Worm (Caenorhabditis elegans) whole organism, L2 larva: Measurements from ENCODE around the gene Y41C4A.22.

Experiments used
- C34F6.9 ChIP-seq: fragments of 150-350 bp; optimal IDR thresholded peaks from 2 replicates; lab custom pipeline; 2014; ENCODE audit warnings: missing biosample characterization, missing genetic modification characterization
- R02D3.7 ChIP-seq: fragments of 150-350 bp; optimal IDR thresholded peaks from 2 replicates; lab custom pipeline; 2014; ENCODE audit warnings: missing biosample characterization, missing genetic modification characterization
- Y55F3AM.14 ChIP-seq: fragments of 200-800 bp; sonication (Bioruptor generic); optimal IDR thresholded peaks from 2 replicates; lab custom pipeline; 2018; ENCODE audit warnings: mild to moderate bottlenecking, missing genetic modification characterization, missing compliant biosample characterization
- alr-1 ChIP-seq: fragments of 150-350 bp; optimal IDR thresholded peaks from 2 replicates; lab custom pipeline; 2014; ENCODE audit warnings: missing biosample characterization, missing genetic modification characterization
- aly-2 ChIP-seq: fragments of 150-350 bp; optimal IDR thresholded peaks from 2 replicates; lab custom pipeline; 2014; ENCODE audit warnings: missing biosample characterization, missing genetic modification characterization
- blmp-1 ChIP-seq: sonication (generic microtip); optimal IDR thresholded peaks from 2 replicates; lab custom pipeline; 2017; ENCODE audit warnings: missing genetic modification characterization, mild to moderate bottlenecking, missing compliant biosample characterization, antibody characterized with exemption, moderate library complexity; ENCODE audit not compliant: insufficient read depth
- ceh-16 ChIP-seq: fragments of 150-350 bp; optimal IDR thresholded peaks from 2 replicates; lab custom pipeline; 2014; ENCODE audit warnings: missing biosample characterization, missing genetic modification characterization
- ceh-82 ChIP-seq: fragments of 150-350 bp; optimal IDR thresholded peaks from 2 replicates; lab custom pipeline; 2014; ENCODE audit warnings: missing biosample characterization, missing genetic modification characterization
- crh-2 ChIP-seq: sonication (generic microtip); optimal IDR thresholded peaks from 2 replicates; lab custom pipeline; 2017; ENCODE audit warnings: missing biosample characterization, missing genetic modification characterization
- dmd-4 ChIP-seq: sonication (generic microtip); optimal IDR thresholded peaks from 2 replicates; lab custom pipeline; 2017; ENCODE audit warnings: missing biosample characterization, missing genetic modification characterization
- egl-27 ChIP-seq: sonication (generic microtip); optimal IDR thresholded peaks from 3 replicates; lab custom pipeline; 2017; ENCODE audit warnings: missing biosample characterization, missing genetic modification reagents, missing genetic modification characterization
- elt-1 ChIP-seq: fragments of 150-350 bp; optimal IDR thresholded peaks from 2 replicates; lab custom pipeline; 2014; ENCODE audit warnings: missing biosample characterization, missing genetic modification characterization
- elt-3 ChIP-seq: sonication (generic microtip); optimal IDR thresholded peaks from 2 replicates; lab custom pipeline; 2017; ENCODE audit warnings: missing biosample characterization, missing genetic modification characterization
- fos-1 ChIP-seq: fragments of 150-350 bp; optimal IDR thresholded peaks from 2 replicates; lab custom pipeline; 2014; ENCODE audit warnings: missing biosample characterization, missing genetic modification characterization
- gmeb-1 ChIP-seq: fragments of 150-350 bp; optimal IDR thresholded peaks from 2 replicates; lab custom pipeline; 2014; ENCODE audit warnings: missing biosample characterization, missing genetic modification characterization
- lin-11 ChIP-seq: fragments of 150-350 bp; sonication (generic microtip); optimal IDR thresholded peaks from 2 replicates; lab custom pipeline; 2014; ENCODE audit warnings: missing biosample characterization, missing genetic modification characterization, inconsistent platforms, mixed read lengths
- lin-13 ChIP-seq: fragments of 150-350 bp; optimal IDR thresholded peaks from 2 replicates; lab custom pipeline; 2014; ENCODE audit warnings: missing biosample characterization, missing genetic modification reagents, missing genetic modification characterization
- lin-39 ChIP-seq: fragments of 150-350 bp; optimal IDR thresholded peaks from 2 replicates; lab custom pipeline; 2014; ENCODE audit warnings: missing biosample characterization, missing genetic modification reagents, missing genetic modification characterization
- lsy-2 ChIP-seq, 2 experiments: fragments of 150-350 bp in 1 of 2; sonication (generic microtip) in 1 of 2; optimal IDR thresholded peaks; 2 replicates each; lab custom pipeline; 2014 to 2017; ENCODE audit warnings: missing biosample characterization in 2 of 2, missing genetic modification characterization in 2 of 2
- mab-5 ChIP-seq: fragments of 150-350 bp; optimal IDR thresholded peaks from 2 replicates; lab custom pipeline; 2014; ENCODE audit warnings: missing biosample characterization, missing genetic modification characterization
- mdl-1 ChIP-seq, 2 experiments: fragments of 150-350 bp in 1 of 2; sonication (generic microtip) in 1 of 2; optimal IDR thresholded peaks; 2 replicates each; lab custom pipeline; 2017; ENCODE audit warnings: missing biosample characterization in 2 of 2, missing genetic modification characterization in 2 of 2
- nhr-11 ChIP-seq: fragments of 150-350 bp; optimal IDR thresholded peaks from 2 replicates; lab custom pipeline; 2014; ENCODE audit warnings: missing biosample characterization, missing genetic modification characterization
- nhr-12 ChIP-seq: fragments of 150-350 bp; optimal IDR thresholded peaks from 2 replicates; lab custom pipeline; 2014; ENCODE audit warnings: missing biosample characterization, missing genetic modification characterization
- nhr-129 ChIP-seq: fragments of 150-350 bp; optimal IDR thresholded peaks from 2 replicates; lab custom pipeline; 2014; ENCODE audit warnings: missing biosample characterization, missing genetic modification characterization
- nhr-21 ChIP-seq: fragments of 150-350 bp; optimal IDR thresholded peaks from 2 replicates; lab custom pipeline; 2014; ENCODE audit warnings: missing biosample characterization, missing genetic modification characterization
- nhr-23 ChIP-seq: fragments of 150-350 bp; optimal IDR thresholded peaks from 2 replicates; lab custom pipeline; 2014; ENCODE audit warnings: missing biosample characterization, missing genetic modification reagents, missing genetic modification characterization
- nhr-237 ChIP-seq: fragments of 150-350 bp; optimal IDR thresholded peaks from 2 replicates; lab custom pipeline; 2014; ENCODE audit warnings: missing biosample characterization, missing genetic modification characterization
- nhr-25 ChIP-seq: fragments of 150-350 bp; sonication (generic microtip); optimal IDR thresholded peaks from 3 replicates; lab custom pipeline; 2014; ENCODE audit warnings: missing biosample characterization, missing genetic modification characterization
- nhr-6 ChIP-seq: fragments of 150-350 bp; optimal IDR thresholded peaks from 2 replicates; lab custom pipeline; 2014; ENCODE audit warnings: missing biosample characterization, missing genetic modification characterization
- nhr-77 ChIP-seq: fragments of 150-350 bp; optimal IDR thresholded peaks from 2 replicates; lab custom pipeline; 2014; ENCODE audit warnings: missing biosample characterization, missing genetic modification characterization
- peb-1 ChIP-seq: fragments of 150-350 bp; optimal IDR thresholded peaks from 2 replicates; lab custom pipeline; 2014; ENCODE audit warnings: missing biosample characterization, missing genetic modification characterization
- sem-4 ChIP-seq: fragments of 150-350 bp; optimal IDR thresholded peaks from 2 replicates; lab custom pipeline; 2014; ENCODE audit warnings: missing biosample characterization, missing genetic modification reagents, missing genetic modification characterization
- sma-3 ChIP-seq: sonication (generic microtip); optimal IDR thresholded peaks from 2 replicates; lab custom pipeline; 2016; ENCODE audit warnings: missing genetic modification reagents, missing genetic modification characterization, missing compliant biosample characterization
- sma-9 ChIP-seq, 2 experiments: fragments of 150-350 bp in 1 of 2; sonication (generic microtip) in 1 of 2; optimal IDR thresholded peaks; 2 replicates each; lab custom pipeline; 2014 to 2016; ENCODE audit warnings: missing genetic modification characterization in 2 of 2, mild to moderate bottlenecking in 1 of 2, missing biosample characterization in 1 of 2, missing compliant biosample characterization in 1 of 2, missing genetic modification reagents in 1 of 2, moderate library complexity in 1 of 2
- unc-39 ChIP-seq: fragments of 150-350 bp; optimal IDR thresholded peaks from 2 replicates; lab custom pipeline; 2014; ENCODE audit warnings: missing biosample characterization, missing genetic modification characterization
- unc-55 ChIP-seq: fragments of 150-350 bp; sonication (generic microtip); optimal IDR thresholded peaks from 3 replicates; lab custom pipeline; 2014; ENCODE audit warnings: missing biosample characterization, missing genetic modification reagents, missing genetic modification characterization
- zag-1 ChIP-seq: fragments of 150-350 bp; optimal IDR thresholded peaks from 2 replicates; lab custom pipeline; 2014; ENCODE audit warnings: missing biosample characterization, missing genetic modification characterization
- ztf-1 ChIP-seq: fragments of 200-800 bp; sonication (Bioruptor generic); conservative IDR thresholded peaks from 2 replicates; pipeline ENCODE4 v1.3.6; 2022; ENCODE audit warnings: missing genetic modification characterization, missing compliant biosample characterization

The Y41C4A.22 gene

ce11 chrIII:11657185-11657817 is 37.8 kb upstream of the Y41C4A.22 start, which contains the start of gene crh-1 (continued):
- TF ChIP-seq zag-1 (tag; lab: Kevin White, UChicago) (peak; percentile 30), crh-2 (tag; lab: Kevin White, UChicago) (peak; percentile 89), ztf-1 (no peak), nhr-21 (tag; lab: Kevin White, UChicago) (peak; percentile 46), C34F6.9 (tag; lab: Kevin White, UChicago) (peak; percentile 91), ceh-16 (no peak), nhr-25 (tag; lab: Kevin White, UChicago) (peak; percentile 80), elt-3 (tag; lab: Kevin White, UChicago) (no peak), nhr-77 (tag; lab: Kevin White, UChicago) (no peak), egl-27 (tag; lab: Kevin White, UChicago) (peak; percentile 66), alr-1 (no peak), lin-11 (tag; lab: Kevin White, UChicago) (peak; percentile 21), blmp-1 (tag; lab: Kevin White, UChicago) (peak; percentile 33), unc-55 (GFP tag; lab: Kevin White, UChicago) (peak; percentile 75), unc-39 (no peak), sem-4 (tag; lab: Kevin White, UChicago) (peak; percentile 90), nhr-129 (tag; lab: Kevin White, UChicago) (peak; percentile 69)
- TF ChIP-seq, all 48 proteins: peak for 25

ce11 chrIII:11659804-11660203 is 35.3 kb upstream of the Y41C4A.22 start:
- TF ChIP-seq nhr-23 (no peak), nhr-12 (tag; lab: Kevin White, UChicago) (no peak), ceh-82 (tag; lab: Kevin White, UChicago) (no peak), egl-27 (tag; lab: Kevin White, UChicago) (no peak), nhr-6 (tag; lab: Kevin White, UChicago) (no peak), peb-1 (tag; lab: Kevin White, UChicago) (no peak), nhr-237 (no peak), nhr-25 (tag; lab: Kevin White, UChicago) (no peak), R02D3.7 (tag; lab: Kevin White, UChicago) (no peak), mab-5 (no peak), gmeb-1 (tag; lab: Kevin White, UChicago) (no peak), fos-1 (tag; lab: Kevin White, UChicago) (no peak), crh-2 (tag; lab: Kevin White, UChicago) (no peak), dmd-4 (tag; lab: Kevin White, UChicago) (no peak)
- TF ChIP-seq, all 48 proteins: peak for 0

- no peak for TF ChIP-seq nhr-11
- no peak for TF ChIP-seq zag-1 (tag; lab: Kevin White, UChicago)
- TF ChIP-seq sma-3, result no peak
- TF ChIP-seq lin-13, result no peak
- peak; percentile 73 for TF ChIP-seq nhr-129 (tag; lab: Kevin White, UChicago)
- peak; percentile 9 for TF ChIP-seq sma-9 (GFP tag; optimal IDR thresholded peaks at IDR 0.05; lab: Kevin White, UChicago)
- no peak for TF ChIP-seq sma-9 (tag; optimal IDR thresholded peaks at IDR 0.05; lab: Kevin White, UChicago)
- no peak for TF ChIP-seq elt-1
- no peak for TF ChIP-seq nhr-23
- no peak for TF ChIP-seq ztf-1
- no peak for TF ChIP-seq Y55F3AM.14 (GFP tag; lab: Kevin White, UChicago)
- no peak for TF ChIP-seq nhr-77 (tag; lab: Kevin White, UChicago)
- TF ChIP-seq C34F6.9 (tag; lab: Kevin White, UChicago), result peak; percentile 32
- TF ChIP-seq nhr-237, result no peak
- peak in 1 of 2 experiments; percentile 19 for TF ChIP-seq lsy-2 (tag; optimal IDR thresholded peaks at IDR 0.05; lab: Kevin White, UChicago)
- TF ChIP-seq nhr-25 (tag; lab: Kevin White, UChicago), result no peak
- TF ChIP-seq aly-2 (tag; lab: Kevin White, UChicago), result no peak
- TF ChIP-seq blmp-1 (tag; lab: Kevin White, UChicago), result no peak
- no peak for TF ChIP-seq lin-39 (tag; lab: Kevin White, UChicago)
- TF ChIP-seq mdl-1 (tag; optimal IDR thresholded peaks at IDR 0.05; lab: Kevin White, UChicago), result no peak
Observed at ce11 chrIII:11660736-11661135, 34.3 kb upstream of the Y41C4A.22 start.
